Worm (Caenorhabditis elegans) whole organism, L2 larva: ENCODE measurements around the gene T04B8.1.

Experiments used
- alr-1 ChIP-seq: fragments of 150-350 bp; optimal IDR thresholded peaks from 2 replicates; lab custom pipeline; 2014; ENCODE audit warnings: missing biosample characterization, missing genetic modification characterization
- ama-1 ChIP-seq: fragments of 150-350 bp; optimal IDR thresholded peaks from 2 replicates; lab custom pipeline; 2018; ENCODE audit warnings: inconsistent platforms
- blmp-1 ChIP-seq: sonication (generic microtip); optimal IDR thresholded peaks from 2 replicates; lab custom pipeline; 2017; ENCODE audit warnings: missing genetic modification characterization, mild to moderate bottlenecking, missing compliant biosample characterization, antibody characterized with exemption, moderate library complexity; ENCODE audit not compliant: insufficient read depth
- ceh-82 ChIP-seq: fragments of 150-350 bp; optimal IDR thresholded peaks from 2 replicates; lab custom pipeline; 2014; ENCODE audit warnings: missing biosample characterization, missing genetic modification characterization
- dmd-4 ChIP-seq: sonication (generic microtip); optimal IDR thresholded peaks from 2 replicates; lab custom pipeline; 2017; ENCODE audit warnings: missing biosample characterization, missing genetic modification characterization
- elt-3 ChIP-seq: sonication (generic microtip); optimal IDR thresholded peaks from 2 replicates; lab custom pipeline; 2017; ENCODE audit warnings: missing biosample characterization, missing genetic modification characterization
- lin-39 ChIP-seq: fragments of 150-350 bp; optimal IDR thresholded peaks from 2 replicates; lab custom pipeline; 2014; ENCODE audit warnings: missing biosample characterization, missing genetic modification reagents, missing genetic modification characterization
- nhr-11 ChIP-seq: fragments of 150-350 bp; optimal IDR thresholded peaks from 2 replicates; lab custom pipeline; 2014; ENCODE audit warnings: missing biosample characterization, missing genetic modification characterization
- nhr-23 ChIP-seq: fragments of 150-350 bp; optimal IDR thresholded peaks from 2 replicates; lab custom pipeline; 2014; ENCODE audit warnings: missing biosample characterization, missing genetic modification reagents, missing genetic modification characterization
- nhr-77 ChIP-seq: fragments of 150-350 bp; optimal IDR thresholded peaks from 2 replicates; lab custom pipeline; 2014; ENCODE audit warnings: missing biosample characterization, missing genetic modification characterization
- zag-1 ChIP-seq: fragments of 150-350 bp; optimal IDR thresholded peaks from 2 replicates; lab custom pipeline; 2014; ENCODE audit warnings: missing biosample characterization, missing genetic modification characterization

DNA sequence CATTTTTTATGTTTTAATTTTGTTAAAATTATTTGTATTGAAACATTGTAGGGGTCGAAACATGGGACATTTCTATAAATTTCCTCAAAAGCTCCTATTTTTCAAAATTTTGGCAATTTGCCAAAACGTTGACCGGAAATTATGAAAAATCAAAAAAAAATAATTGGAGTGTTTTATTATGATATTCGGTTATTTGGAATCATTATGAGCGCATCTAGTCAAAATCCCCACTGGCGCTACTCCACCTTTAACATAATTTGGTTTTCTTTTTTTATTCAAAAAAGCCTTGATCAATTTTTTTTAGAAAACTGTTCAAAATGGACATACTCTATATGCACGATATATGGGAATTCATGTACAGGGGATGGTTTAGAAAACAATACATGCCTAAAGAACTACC, 28.8 kb upstream of the T04B8.1 start, which contains the start of gene W04H10.2:
- TF ChIP-seq dmd-4 (tag; lab: Kevin White, UChicago): no peak
- no peak for TF ChIP-seq blmp-1 (tag; lab: Kevin White, UChicago)
- no peak for TF ChIP-seq zag-1 (tag; lab: Kevin White, UChicago)
- no peak for TF ChIP-seq nhr-77 (tag; lab: Kevin White, UChicago)
- no peak for TF ChIP-seq lin-39
- TF ChIP-seq elt-3 (tag; lab: Kevin White, UChicago): no peak
- TF ChIP-seq alr-1 (tag; lab: Kevin White, UChicago): no peak
- TF ChIP-seq nhr-23 (tag; lab: Kevin White, UChicago): no peak
- TF ChIP-seq ceh-82 (tag; lab: Kevin White, UChicago): no peak
- TF ChIP-seq nhr-11 (tag; lab: Kevin White, UChicago): no peak
- no peak for TF ChIP-seq ama-1 (lab: Kevin White, UChicago)
